Fruit fly (Drosophila melanogaster) whole organism, embryonic: ENCODE results near the gene Alg7.

Experiments
- CG11398 ChIP-seq: fragments of 200-800 bp; sonication (Bioruptor generic); optimal IDR thresholded peaks from 2 replicates; lab custom pipeline; 2016; ENCODE audit warnings: missing biosample characterization, missing genetic modification characterization
- CG16815 ChIP-seq: fragments of 200-800 bp; sonication (Bioruptor generic); optimal IDR thresholded peaks from 3 replicates; lab custom pipeline; 2017; ENCODE audit warnings: missing biosample characterization, mild to moderate bottlenecking, missing genetic modification characterization
- CG2120 ChIP-seq: fragments of 200-800 bp; sonication (Bioruptor generic); optimal IDR thresholded peaks from 3 replicates; lab custom pipeline; 2016; ENCODE audit warnings: missing biosample characterization, missing genetic modification characterization
- CG3726 ChIP-seq: fragments of 200-800 bp; sonication (Bioruptor generic); IDR thresholded peaks from 3 replicates; pipeline ENCODE4, ENCODE4 v1.3.6; 2022; ENCODE audit warnings: missing biosample characterization, missing genetic modification characterization
- dysf ChIP-seq: fragments of 200-800 bp; sonication (Bioruptor generic); IDR thresholded peaks from 3 replicates; pipeline ENCODE4 v1.3.6; 2022; ENCODE audit warnings: missing biosample characterization, missing genetic modification characterization

dm6 chr2L:13195822-13196221, 16.8 kb downstream of the Alg7 start:
- TF ChIP-seq CG16815 (GFP tag; lab: Kevin White, UChicago), result no peak
- no peak for TF ChIP-seq CG3726 (GFP tag; lab: Robert Waterston, UW)
- no peak for TF ChIP-seq dysf (GFP tag; lab: Robert Waterston, UW)
- no peak for TF ChIP-seq CG11398 (GFP tag; lab: Kevin White, UChicago)
- no peak for TF ChIP-seq CG2120 (GFP tag; lab: Kevin White, UChicago)
